Worm (Caenorhabditis elegans) whole organism, late embryonic: ENCODE measurements around the gene clec-136.

Experiments
- C08G9.2 ChIP-seq: sonication (generic microtip); optimal IDR thresholded peaks from 2 replicates; lab custom pipeline; 2016; ENCODE audit warnings: mild to moderate bottlenecking, missing genetic modification characterization, moderate library complexity, missing compliant biosample characterization
- Y22D7AL.16 ChIP-seq: sonication (generic microtip); optimal IDR thresholded peaks from 2 replicates; lab custom pipeline; 2016; ENCODE audit warnings: missing genetic modification characterization, missing compliant biosample characterization
- ahr-1 ChIP-seq: sonication (generic microtip); optimal IDR thresholded peaks from 2 replicates; lab custom pipeline; 2016; ENCODE audit warnings: missing genetic modification characterization, missing compliant biosample characterization
- ceh-14 ChIP-seq: sonication (generic microtip); optimal IDR thresholded peaks from 2 replicates; lab custom pipeline; 2016; ENCODE audit warnings: missing genotype, missing genetic modification characterization, missing compliant biosample characterization
- ceh-18 ChIP-seq: sonication (generic microtip); optimal IDR thresholded peaks from 2 replicates; lab custom pipeline; 2016; ENCODE audit warnings: missing genetic modification characterization, missing compliant biosample characterization
- ceh-19 ChIP-seq: fragments of 200-800 bp; sonication (Bioruptor generic); optimal IDR thresholded peaks from 2 replicates; lab custom pipeline; 2018; ENCODE audit warnings: mild to moderate bottlenecking, missing genetic modification characterization, missing compliant biosample characterization
- ceh-2 ChIP-seq: sonication (generic microtip); optimal IDR thresholded peaks from 2 replicates; lab custom pipeline; 2016; ENCODE audit warnings: missing genotype, missing genetic modification characterization, missing compliant biosample characterization
- ceh-24 ChIP-seq: sonication (generic microtip); optimal IDR thresholded peaks from 2 replicates; lab custom pipeline; 2016; ENCODE audit warnings: mild to moderate bottlenecking, missing genetic modification characterization, missing compliant biosample characterization
- ceh-31 ChIP-seq: sonication (generic microtip); optimal IDR thresholded peaks from 2 replicates; lab custom pipeline; 2016; ENCODE audit warnings: missing genetic modification characterization, missing compliant biosample characterization
- ceh-34 ChIP-seq: sonication (generic microtip); optimal IDR thresholded peaks from 2 replicates; lab custom pipeline; 2016; ENCODE audit warnings: mild to moderate bottlenecking, missing genetic modification characterization, missing compliant biosample characterization
- ceh-45 ChIP-seq: fragments of 200-800 bp; sonication (Bioruptor generic); IDR thresholded peaks from 2 replicates; pipeline ENCODE4 v1.3.6; 2022; ENCODE audit warnings: missing genetic modification reagents, missing genetic modification characterization, missing compliant biosample characterization
- ceh-48 ChIP-seq: sonication (generic microtip); optimal IDR thresholded peaks from 2 replicates; lab custom pipeline; 2016; ENCODE audit warnings: missing genetic modification characterization, inconsistent platforms, missing compliant biosample characterization
- ceh-9 ChIP-seq: sonication (generic microtip); optimal IDR thresholded peaks from 2 replicates; lab custom pipeline; 2016; ENCODE audit warnings: mild to moderate bottlenecking, missing genetic modification characterization, inconsistent platforms, missing compliant biosample characterization
- dmd-4 ChIP-seq: sonication (generic microtip); optimal IDR thresholded peaks from 2 replicates; lab custom pipeline; 2016; ENCODE audit warnings: borderline replicate concordance, missing genetic modification characterization, missing compliant biosample characterization
- dve-1 ChIP-seq: sonication (generic microtip); optimal IDR thresholded peaks from 2 replicates; lab custom pipeline; 2017; ENCODE audit warnings: antibody characterized with exemption, mild to moderate bottlenecking, missing genetic modification characterization, missing compliant biosample characterization
- fkh-10 ChIP-seq: fragments of 150-350 bp; optimal IDR thresholded peaks from 2 replicates; lab custom pipeline; 2014; ENCODE audit warnings: missing biosample characterization, missing genetic modification reagents, missing genetic modification characterization
- fkh-6 ChIP-seq: sonication (generic microtip); optimal IDR thresholded peaks from 2 replicates; lab custom pipeline; 2016; ENCODE audit warnings: missing genetic modification characterization, missing compliant biosample characterization
- hlh-6 ChIP-seq: sonication (generic microtip); optimal IDR thresholded peaks from 2 replicates; lab custom pipeline; 2016; ENCODE audit warnings: missing genotype, missing genetic modification characterization, missing compliant biosample characterization
- hlh-8 ChIP-seq: sonication (generic microtip); optimal IDR thresholded peaks from 2 replicates; lab custom pipeline; 2016; ENCODE audit warnings: missing genotype, missing genetic modification characterization, missing compliant biosample characterization
- lin-11 ChIP-seq: fragments of 200-800 bp; sonication (Bioruptor generic); optimal IDR thresholded peaks from 2 replicates; lab custom pipeline; 2018; ENCODE audit warnings: mild to moderate bottlenecking, missing genetic modification characterization, missing compliant biosample characterization
- madf-2 ChIP-seq: sonication (generic microtip); optimal IDR thresholded peaks from 2 replicates; lab custom pipeline; 2017; ENCODE audit warnings: missing genetic modification characterization, missing compliant biosample characterization
- nfya-1 ChIP-seq: sonication (generic microtip); optimal IDR thresholded peaks from 2 replicates; lab custom pipeline; 2017; ENCODE audit warnings: missing genetic modification characterization, mild to moderate bottlenecking, missing compliant biosample characterization, antibody characterized with exemption, moderate library complexity
- odd-2 ChIP-seq: sonication (generic microtip); optimal IDR thresholded peaks from 2 replicates; lab custom pipeline; 2017; ENCODE audit warnings: antibody characterized with exemption, mild to moderate bottlenecking, missing genetic modification characterization, missing compliant biosample characterization
- pag-3 ChIP-seq: sonication (generic microtip); optimal IDR thresholded peaks from 2 replicates; lab custom pipeline; 2016; ENCODE audit warnings: missing compliant biosample characterization, missing genetic modification characterization, borderline replicate concordance
- pat-9 ChIP-seq: fragments of 200-800 bp; sonication (Bioruptor generic); optimal IDR thresholded peaks from 2 replicates; lab custom pipeline; 2018; ENCODE audit warnings: mild to moderate bottlenecking, missing genetic modification characterization, moderate library complexity, missing compliant biosample characterization
- pha-4 ChIP-seq: fragments of 150-350 bp; optimal IDR thresholded peaks from 2 replicates; lab custom pipeline; 2018; ENCODE audit warnings: missing biosample characterization, missing genetic modification reagents, missing genetic modification characterization
- pqm-1 ChIP-seq: sonication (generic microtip); optimal IDR thresholded peaks from 2 replicates; lab custom pipeline; 2016; ENCODE audit warnings: missing genetic modification characterization, missing compliant biosample characterization
- pros-1 ChIP-seq: fragments of 150-350 bp; optimal IDR thresholded peaks from 2 replicates; lab custom pipeline; 2014; ENCODE audit warnings: missing biosample characterization, missing genetic modification reagents, missing genetic modification characterization
- rnt-1 ChIP-seq: sonication (generic microtip); optimal IDR thresholded peaks from 2 replicates; lab custom pipeline; 2016; ENCODE audit warnings: missing genetic modification characterization, missing compliant biosample characterization
- syd-9 ChIP-seq: sonication (generic microtip); optimal IDR thresholded peaks from 2 replicates; lab custom pipeline; 2016; ENCODE audit warnings: mild to moderate bottlenecking, missing genetic modification characterization, moderate library complexity, missing compliant biosample characterization
- tbx-2 ChIP-seq: sonication (generic microtip); optimal IDR thresholded peaks from 2 replicates; lab custom pipeline; 2016; ENCODE audit warnings: missing genetic modification characterization, missing compliant biosample characterization
- unc-3 ChIP-seq, 2 experiments: fragments of 200-800 bp in 1 of 2; sonication (Bioruptor generic) in 1 of 2; sonication (generic microtip) in 1 of 2; conservative IDR thresholded peaks in 1 of 2; optimal IDR thresholded peaks in 1 of 2; 2 replicates each; pipeline versions ENCODE4 v1.3.6 to Lab custom; 2016 to 2022; ENCODE audit warnings: missing compliant biosample characterization in 2 of 2, missing genetic modification characterization in 2 of 2, missing genetic modification reagents in 1 of 2
- unc-42 ChIP-seq: sonication (generic microtip); optimal IDR thresholded peaks from 2 replicates; lab custom pipeline; 2016; ENCODE audit warnings: missing genotype, missing genetic modification characterization, missing compliant biosample characterization
- unc-55 ChIP-seq: sonication (generic microtip); optimal IDR thresholded peaks from 2 replicates; lab custom pipeline; 2017; ENCODE audit warnings: missing biosample characterization, missing genetic modification reagents, missing genetic modification characterization

The clec-136 gene

DNA sequence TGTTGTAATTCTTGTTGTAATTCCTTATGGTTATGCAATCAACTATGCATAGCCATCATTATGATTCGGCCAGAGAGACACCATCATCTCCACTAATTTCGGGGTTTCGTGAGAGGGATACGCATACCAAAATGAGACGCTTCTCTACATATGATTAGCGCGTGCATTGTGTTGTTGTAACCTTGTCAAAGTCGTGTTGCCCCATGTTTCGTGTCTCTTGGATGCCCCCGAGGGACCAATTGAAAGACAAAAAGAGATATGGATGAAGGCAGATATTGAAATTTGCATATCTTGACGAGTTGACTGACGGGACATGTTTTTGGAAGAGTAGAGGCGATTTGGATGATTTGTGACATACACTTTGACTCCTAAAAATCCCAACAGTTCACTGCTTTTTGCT is 37.0 kb downstream of the clec-136 start:
- no peak for TF ChIP-seq ceh-45 (GFP tag; lab: Robert Waterston, UW)
- peak; percentile 63 for TF ChIP-seq unc-3 (GFP tag; conservative IDR thresholded peaks at IDR 0.05; lab: Robert Waterston, UW)
- TF ChIP-seq unc-3 (tag; optimal IDR thresholded peaks at IDR 0.05; lab: Kevin White, UChicago): no peak
- TF ChIP-seq unc-55: peak; percentile 37
- no peak for TF ChIP-seq ceh-24 (tag; lab: Kevin White, UChicago)
- no peak for TF ChIP-seq odd-2
- TF ChIP-seq unc-42 (tag; lab: Kevin White, UChicago): peak; percentile 62
- TF ChIP-seq dve-1 (tag; lab: Kevin White, UChicago): no peak
- no peak for TF ChIP-seq Y22D7AL.16 (tag; lab: Kevin White, UChicago)
- TF ChIP-seq dmd-4 (tag; lab: Kevin White, UChicago): no peak
- no peak for TF ChIP-seq C08G9.2
- TF ChIP-seq rnt-1: no peak
- no peak for TF ChIP-seq pha-4 (tag; lab: Kevin White, UChicago)
- no peak for TF ChIP-seq ceh-2 (tag; lab: Kevin White, UChicago)

DNA sequence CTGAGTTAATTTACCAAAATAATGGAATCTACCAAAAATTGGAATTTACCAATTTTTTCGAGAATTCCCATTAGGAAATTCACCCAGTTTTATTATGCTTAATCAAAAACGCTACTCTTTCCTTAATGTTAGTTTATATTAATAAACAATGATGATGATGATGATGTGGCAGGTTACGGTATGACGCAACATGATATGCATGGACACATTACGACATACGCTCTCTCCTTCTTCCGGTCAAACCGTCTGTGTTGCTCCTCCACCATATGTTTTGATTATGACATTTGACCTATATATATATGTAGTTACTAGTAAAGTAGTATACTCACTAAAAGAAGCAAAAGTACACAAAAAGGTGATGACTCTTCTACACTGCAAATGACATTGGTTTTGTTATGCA is 39.0 kb downstream of the clec-136 start:
- TF ChIP-seq ceh-48 (tag; lab: Kevin White, UChicago) (no peak), tbx-2 (peak; percentile 30), nfya-1 (tag; lab: Kevin White, UChicago) (no peak), ceh-45 (GFP tag; lab: Robert Waterston, UW) (no peak), hlh-8 (tag; lab: Kevin White, UChicago) (no peak)
- TF ChIP-seq, all 69 proteins: peak for 1

DNA sequence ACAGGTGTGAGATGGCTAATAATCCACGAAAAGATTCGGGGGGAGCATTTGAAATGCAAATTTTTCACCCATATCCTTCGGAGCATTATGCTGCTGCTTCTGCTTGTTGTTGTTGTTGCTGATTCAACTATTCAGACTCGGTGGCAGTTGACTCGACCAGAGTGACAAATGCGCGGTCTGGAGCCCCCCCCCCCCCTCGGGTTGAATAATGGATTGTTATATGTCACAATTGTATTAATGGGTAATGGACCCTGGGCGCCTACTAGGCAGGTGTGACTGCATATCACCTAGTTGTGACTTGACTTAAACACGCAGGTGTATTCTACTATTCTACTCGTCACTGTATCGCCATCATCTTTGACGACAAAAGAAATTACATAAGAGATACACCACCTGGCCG is 40.8 kb downstream of the clec-136 start:
- TF ChIP-seq unc-55 (peak; percentile 76), lin-11 (no peak)
- TF ChIP-seq, all 69 proteins: peak for 1

DNA sequence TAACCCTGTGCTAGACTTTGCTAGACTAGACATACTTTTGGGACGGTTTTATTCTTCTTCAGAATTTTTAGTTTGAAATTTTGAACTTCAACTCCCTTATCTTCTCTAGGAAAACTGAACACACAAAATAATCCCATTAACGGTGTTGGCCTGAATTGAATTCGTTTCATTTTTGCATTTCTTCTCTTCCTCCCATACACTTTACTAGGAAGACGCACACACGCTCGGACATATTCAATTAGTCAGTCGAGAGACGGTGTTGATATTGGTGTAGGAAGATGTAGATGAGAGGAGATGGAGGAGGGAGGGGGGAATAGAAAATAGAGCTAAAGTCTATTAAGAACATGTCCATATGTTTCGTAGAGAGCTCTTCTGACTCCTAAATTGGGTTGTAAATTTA is 41.7 kb downstream of the clec-136 start:
- TF ChIP-seq unc-42 (tag; lab: Kevin White, UChicago): peak; percentile 96
- no peak for TF ChIP-seq lin-11
- TF ChIP-seq, all 69 proteins: peak for 1

DNA sequence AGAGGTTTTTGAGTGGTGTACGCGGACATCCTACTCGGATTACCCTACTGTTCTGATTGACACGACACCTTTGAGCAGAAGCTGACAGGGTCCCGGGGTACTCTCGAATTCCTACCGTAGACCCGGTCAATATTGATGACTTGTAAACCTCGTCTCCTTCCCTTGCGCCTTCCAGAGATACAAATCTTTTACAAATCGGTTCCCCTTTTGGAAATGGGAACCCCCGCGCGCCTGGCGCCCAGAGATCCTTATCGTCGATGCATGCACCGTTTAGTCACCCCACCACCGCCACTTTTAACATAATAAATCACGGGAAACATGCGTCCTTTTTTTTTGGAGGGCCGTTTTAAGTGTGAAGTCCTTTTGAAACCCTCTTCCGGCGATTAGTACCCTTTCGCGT is 43.3 kb downstream of the clec-136 start:
- TF ChIP-seq ahr-1 (tag; lab: Kevin White, UChicago): no peak
- no peak for TF ChIP-seq ceh-31
- no peak for TF ChIP-seq ceh-14 (tag; lab: Kevin White, UChicago)
- TF ChIP-seq ceh-19 (GFP tag; lab: Kevin White, UChicago): no peak
- TF ChIP-seq ceh-18: no peak
- peak; percentile 64 for TF ChIP-seq ceh-34 (tag; lab: Kevin White, UChicago)
- no peak for TF ChIP-seq pros-1 (tag; lab: Kevin White, UChicago)
- TF ChIP-seq ceh-45 (GFP tag; lab: Robert Waterston, UW): no peak
- no peak for TF ChIP-seq madf-2 (tag; lab: Kevin White, UChicago)

DNA sequence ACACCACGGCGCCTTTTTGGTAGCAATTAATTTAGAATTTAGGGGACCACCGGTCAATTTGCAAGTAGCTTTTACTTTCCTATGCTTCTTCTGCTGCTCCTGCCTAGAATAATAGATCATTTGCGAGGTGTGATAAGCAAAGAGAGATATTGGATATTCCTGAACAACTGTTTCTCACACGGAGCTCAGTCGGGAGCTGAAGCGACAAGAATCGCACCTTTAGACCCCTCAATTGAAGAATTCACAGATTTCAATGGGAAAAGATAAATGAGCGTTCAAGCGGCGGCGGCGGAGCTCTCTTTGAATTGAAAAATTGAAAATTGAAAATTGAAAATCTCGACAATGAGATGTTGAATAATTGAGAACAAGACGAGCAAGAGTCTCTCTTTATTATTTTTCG is 43.8 kb downstream of the clec-136 start:
- TF ChIP-seq syd-9 (tag; lab: Kevin White, UChicago): no peak
- TF ChIP-seq lin-11: no peak
- TF ChIP-seq hlh-6 (tag; lab: Kevin White, UChicago): no peak
- TF ChIP-seq pros-1 (tag; lab: Kevin White, UChicago): no peak
- no peak for TF ChIP-seq ceh-9
- TF ChIP-seq pqm-1 (tag; lab: Kevin White, UChicago): no peak
- TF ChIP-seq fkh-10 (GFP tag; lab: Kevin White, UChicago): no peak
- no peak for TF ChIP-seq pha-4 (tag; lab: Kevin White, UChicago)
- TF ChIP-seq pat-9: no peak
- TF ChIP-seq ceh-24 (tag; lab: Kevin White, UChicago): no peak
- TF ChIP-seq ceh-19 (GFP tag; lab: Kevin White, UChicago): no peak
- TF ChIP-seq pag-3: no peak
- no peak for TF ChIP-seq odd-2
- no peak for TF ChIP-seq fkh-6
- TF ChIP-seq, all 69 proteins: peak for 0
